Worm (Caenorhabditis elegans): ENCODE results near the gene rbm-39.

The rbm-39 gene

ce11 chrIV:1010212-1010611 is 2.2 kb upstream of the rbm-39 start, which contains the start of gene atg-3:
Gene atg-3 (plus strand): TSS chrIV:1010512.
- TF ChIP-seq pqm-1 (tag; optimal IDR thresholded peaks at IDR 0.05) (no peak), C04F5.9 (tag; optimal IDR thresholded peaks at IDR 0.05) (no peak), unc-86 (tag; optimal IDR thresholded peaks at IDR 0.05) (no peak), mef-2 (tag; optimal IDR thresholded peaks at IDR 0.05) (no peak), ceh-88 (GFP tag; IDR thresholded peaks at IDR 0.05) (no peak), fkh-4 (tag; optimal IDR thresholded peaks at IDR 0.05; ENCODE audit: borderline replicate concordance) (no peak), irx-1 (tag; optimal IDR thresholded peaks at IDR 0.05) (no peak), efl-3 (GFP tag; optimal IDR thresholded peaks at IDR 0.05) (no peak), snu-23 (GFP tag; optimal IDR thresholded peaks at IDR 0.05) (no peak)

DNA sequence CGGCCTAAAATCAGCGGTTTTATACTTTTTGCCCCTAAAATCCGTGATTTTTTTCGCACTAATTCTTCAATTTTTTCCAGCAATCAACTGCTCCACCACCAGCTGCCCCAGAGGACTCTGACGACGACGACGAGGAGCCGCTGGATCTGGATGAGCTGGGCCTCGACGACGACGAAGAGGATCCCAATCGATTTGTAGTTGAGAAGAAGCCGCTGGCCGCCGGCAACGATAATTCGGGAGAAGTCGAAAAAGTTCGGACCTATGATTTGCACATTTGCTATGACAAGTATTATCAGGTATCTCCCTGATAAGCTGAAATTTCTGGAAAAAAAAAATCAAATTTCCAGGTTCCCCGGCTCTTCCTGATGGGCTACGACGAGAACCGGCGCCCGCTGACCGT is 648 bp upstream of the rbm-39 start:
- no peak for TF ChIP-seq isw-1 (GFP tag; IDR thresholded peaks at IDR 0.05)
- TF ChIP-seq ceh-82 (tag; optimal IDR thresholded peaks at IDR 0.05), result no peak
- no peak for TF ChIP-seq ama-1 (optimal IDR thresholded peaks at IDR 0.05)
- TF ChIP-seq lin-13 (GFP tag; optimal IDR thresholded peaks at IDR 0.05), result no peak
- no peak for TF ChIP-seq efl-1 (optimal IDR thresholded peaks at IDR 0.05)
- TF ChIP-seq efl-1 (GFP tag; optimal IDR thresholded peaks at IDR 0.05 in 1 of 2), result no peak
- TF ChIP-seq blmp-1 (tag; optimal IDR thresholded peaks at IDR 0.05), result no peak
- no peak for TF ChIP-seq grh-1 (GFP tag; IDR thresholded peaks at IDR 0.05)
- TF ChIP-seq unc-130 (tag; optimal IDR thresholded peaks at IDR 0.05), result no peak
- TF ChIP-seq aha-1 (tag; optimal IDR thresholded peaks at IDR 0.05), result no peak
- TF ChIP-seq unc-30 (tag; optimal IDR thresholded peaks at IDR 0.05), result no peak
- TF ChIP-seq C16A3.4 (tag; optimal IDR thresholded peaks at IDR 0.05), result no peak
- TF ChIP-seq nhr-28 (tag; optimal IDR thresholded peaks at IDR 0.05), result no peak
- TF ChIP-seq F16B12.6 (tag; optimal IDR thresholded peaks at IDR 0.05), result no peak
- TF ChIP-seq vab-15 (tag; optimal IDR thresholded peaks at IDR 0.05), result no peak
- no peak for TF ChIP-seq nhr-71 (tag; optimal IDR thresholded peaks at IDR 0.05)
- TF ChIP-seq hpl-2 (GFP tag; optimal IDR thresholded peaks at IDR 0.05), result no peak
- no peak for TF ChIP-seq ceh-8 (GFP tag; optimal IDR thresholded peaks at IDR 0.05)
- no peak for TF ChIP-seq ces-1 (GFP tag; optimal IDR thresholded peaks at IDR 0.05)

DNA sequence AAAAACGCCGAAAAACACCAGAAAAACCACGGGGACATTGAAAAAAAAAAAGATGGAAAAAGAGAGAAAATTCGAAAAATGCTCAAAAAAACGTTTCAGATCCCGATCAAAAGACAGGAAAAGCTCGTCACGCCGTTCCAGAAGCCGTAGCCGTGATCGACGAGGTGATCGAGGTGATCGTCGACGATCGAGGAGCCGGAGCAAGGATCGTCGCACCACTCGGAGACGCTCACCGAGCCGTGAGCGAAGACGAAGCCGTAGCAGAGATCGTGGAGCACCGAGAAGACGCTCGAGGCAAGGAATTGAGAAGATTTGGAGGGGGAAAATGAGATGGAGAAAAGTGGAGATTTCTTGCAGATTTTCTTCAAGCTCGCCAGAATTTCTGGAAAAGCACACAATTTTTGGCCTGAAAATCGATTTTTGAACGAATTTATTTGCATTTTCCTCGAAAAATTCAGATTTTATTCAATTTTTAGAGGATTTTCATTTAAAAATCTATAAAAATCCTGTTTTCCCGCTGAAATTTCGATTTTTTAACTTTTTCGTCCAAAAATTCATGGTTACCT is 892 bp downstream of the rbm-39 start:
- peak; percentile 61 for TF ChIP-seq nhr-85 (tag)
- no peak for TF ChIP-seq isw-1 (GFP tag; IDR thresholded peaks at IDR 0.05)
- no peak for TF ChIP-seq efl-1 (optimal IDR thresholded peaks at IDR 0.05)
- TF ChIP-seq efl-1 (GFP tag; optimal IDR thresholded peaks at IDR 0.05 in 1 of 2), result peak in 1 of 2 experiments; percentile 74

- no peak for TF ChIP-seq efl-1 (optimal IDR thresholded peaks at IDR 0.05)
- peak in 1 of 2 experiments; percentile 26 for TF ChIP-seq efl-1 (GFP tag; optimal IDR thresholded peaks at IDR 0.05 in 1 of 2)
- TF ChIP-seq fkh-4 (tag; optimal IDR thresholded peaks at IDR 0.05; ENCODE audit: borderline replicate concordance), result no peak
Measured at ce11 chrIV:1015430-1015829, 3.0 kb downstream of the rbm-39 start.

DNA sequence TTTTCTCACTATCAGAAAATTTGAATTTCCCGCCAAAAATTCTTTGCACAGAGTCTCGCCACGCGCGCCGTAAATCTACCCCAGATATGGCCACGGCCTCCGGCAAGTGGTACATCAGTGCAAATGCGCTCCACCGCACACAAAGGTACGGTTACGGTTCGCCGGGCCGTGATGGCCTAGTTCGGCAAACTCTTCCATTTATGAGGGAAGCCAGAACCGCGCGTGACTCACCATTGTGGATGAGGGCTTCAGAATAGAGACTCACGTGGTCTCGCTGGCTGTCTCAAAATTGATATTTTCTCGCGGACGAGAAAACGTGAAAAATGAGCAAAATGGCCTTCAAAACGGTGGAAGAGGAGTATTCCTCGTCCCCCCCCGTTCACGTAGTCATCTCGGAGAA is 7.4 kb downstream of the rbm-39 start:
- TF ChIP-seq unc-62 (GFP tag; optimal IDR thresholded peaks at IDR 0.05), result no peak
- TF ChIP-seq sup-37 (GFP tag; optimal IDR thresholded peaks at IDR 0.05), result no peak
- TF ChIP-seq sox-4 (tag; optimal IDR thresholded peaks at IDR 0.05), result no peak
- no peak for TF ChIP-seq lsy-2 (tag; optimal IDR thresholded peaks at IDR 0.05)
- TF ChIP-seq nhr-85 (tag), result peak; percentile 50
- TF ChIP-seq aly-2 (tag; optimal IDR thresholded peaks at IDR 0.05), result no peak
- no peak for TF ChIP-seq unc-86 (tag; optimal IDR thresholded peaks at IDR 0.05)

DNA sequence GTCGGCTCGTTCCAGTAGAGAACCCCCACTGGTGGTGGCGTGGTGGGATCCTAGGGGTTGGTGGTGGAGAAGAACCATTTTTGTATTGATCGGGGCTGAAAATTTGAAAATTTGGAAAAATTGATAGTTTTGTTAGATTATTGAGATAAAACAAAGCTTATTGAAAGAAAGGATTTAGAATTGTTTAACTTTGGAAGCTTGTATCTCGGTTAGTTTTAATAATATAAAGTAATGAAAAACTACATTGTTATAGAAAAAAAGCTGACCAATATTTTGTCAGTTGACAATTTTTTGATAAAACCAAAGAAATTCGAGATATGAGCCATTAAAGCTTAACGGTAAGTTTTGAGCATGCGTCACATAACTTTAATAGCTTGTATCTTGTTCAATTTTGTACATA is 17.5 kb downstream of the rbm-39 start, which contains the start of gene abhd-14:
Gene abhd-14 (minus strand): TSS at position 101 of the 400 bp plus-strand sequence.
- TF ChIP-seq hpl-2 (GFP tag; optimal IDR thresholded peaks at IDR 0.05), result no peak
- no peak for TF ChIP-seq irx-1 (tag; optimal IDR thresholded peaks at IDR 0.05)
- TF ChIP-seq hlh-17 (GFP tag; optimal IDR thresholded peaks at IDR 0.05; ENCODE audit: borderline replicate concordance), result no peak
- TF ChIP-seq pqm-1 (tag; optimal IDR thresholded peaks at IDR 0.05), result no peak
- no peak for TF ChIP-seq Y116A8C.19 (tag; optimal IDR thresholded peaks at IDR 0.05; ENCODE audit: borderline replicate concordance)
- no peak for TF ChIP-seq lin-39 (tag; optimal IDR thresholded peaks at IDR 0.05)
- no peak for TF ChIP-seq fos-1 (tag; optimal IDR thresholded peaks at IDR 0.05)
- no peak for TF ChIP-seq xbp-1 (tag; optimal IDR thresholded peaks at IDR 0.05)
- no peak for TF ChIP-seq pag-3 (tag; optimal IDR thresholded peaks at IDR 0.05; ENCODE audit: borderline replicate concordance, insufficient read depth)
- TF ChIP-seq dsc-1 (tag; optimal IDR thresholded peaks at IDR 0.05), result no peak
- TF ChIP-seq snu-23 (GFP tag; optimal IDR thresholded peaks at IDR 0.05), result no peak
- no peak for TF ChIP-seq isw-1 (GFP tag; IDR thresholded peaks at IDR 0.05)
- TF ChIP-seq nhr-85 (tag), result no peak
- no peak for TF ChIP-seq swsn-7 (tag; optimal IDR thresholded peaks at IDR 0.05)
- TF ChIP-seq ceh-82 (tag; optimal IDR thresholded peaks at IDR 0.05), result no peak
- no peak for TF ChIP-seq egl-13 (tag; optimal IDR thresholded peaks at IDR 0.05)
- no peak for TF ChIP-seq snpc-4 (tag; optimal IDR thresholded peaks at IDR 0.05)
